Fruit fly (Drosophila melanogaster) whole organism, prepupa: ENCODE data around the gene Nhe3.

Experiments used
- CG10631 ChIP-seq: fragments of 200-800 bp; sonication (Bioruptor generic); optimal IDR thresholded peaks from 2 replicates; lab custom pipeline; 2016; ENCODE audit warnings: missing biosample characterization, missing genetic modification characterization
- CG11294 ChIP-seq: fragments of 200-800 bp; sonication (Bioruptor generic); IDR thresholded peaks from 2 replicates; pipeline ENCODE4 v1.3.6; 2022; ENCODE audit warnings: missing biosample characterization, missing genetic modification characterization
- CG11902 ChIP-seq: fragments of 200-800 bp; sonication (Bioruptor generic); optimal IDR thresholded peaks from 3 replicates; lab custom pipeline; 2016; ENCODE audit warnings: missing biosample characterization, missing genetic modification characterization
- CG15336 ChIP-seq: fragments of 200-800 bp; sonication (Bioruptor generic); IDR thresholded peaks from 2 replicates; pipeline ENCODE4 v1.3.6; 2022; ENCODE audit warnings: missing biosample characterization, missing genetic modification characterization
- CG1621 ChIP-seq: fragments of 200-800 bp; sonication (Bioruptor generic); optimal IDR thresholded peaks from 3 replicates; lab custom pipeline; 2018; ENCODE audit warnings: missing biosample characterization, mild to moderate bottlenecking, missing genetic modification characterization
- CG16779 ChIP-seq: fragments of 200-800 bp; sonication (Bioruptor generic); optimal IDR thresholded peaks from 3 replicates; lab custom pipeline; 2017; ENCODE audit warnings: missing biosample characterization, mild to moderate bottlenecking, missing genetic modification characterization
- CG3032 ChIP-seq: fragments of 200-800 bp; optimal IDR thresholded peaks from 2 replicates; lab custom pipeline; 2019; ENCODE audit warnings: missing biosample characterization, mild to moderate bottlenecking, missing genetic modification characterization, moderate library complexity
- CG32006 ChIP-seq: fragments of 200-800 bp; sonication (Bioruptor generic); optimal IDR thresholded peaks from 3 replicates; lab custom pipeline; 2017; ENCODE audit warnings: missing biosample characterization, mild to moderate bottlenecking, missing genetic modification characterization
- CG34406 ChIP-seq: fragments of 200-800 bp; sonication (Bioruptor generic); optimal IDR thresholded peaks from 3 replicates; lab custom pipeline; 2016; ENCODE audit warnings: missing biosample characterization, missing genetic modification characterization
- CG3919 ChIP-seq: fragments of 200-800 bp; sonication (Bioruptor generic); optimal IDR thresholded peaks from 3 replicates; lab custom pipeline; 2016; ENCODE audit warnings: missing biosample characterization, missing genetic modification characterization
- CG4318 ChIP-seq: fragments of 200-800 bp; sonication (Bioruptor generic); optimal IDR thresholded peaks from 3 replicates; lab custom pipeline; 2017; ENCODE audit warnings: missing biosample characterization, mild to moderate bottlenecking, missing genetic modification characterization
- CG6163 ChIP-seq: fragments of 200-800 bp; sonication (Bioruptor generic); IDR thresholded peaks from 3 replicates; pipeline ENCODE4 v1.3.6; 2022; ENCODE audit warnings: missing biosample characterization, missing genetic modification characterization
- CG6854 ChIP-seq: fragments of 200-800 bp; sonication (Bioruptor generic); optimal IDR thresholded peaks from 2 replicates; lab custom pipeline; 2017; ENCODE audit warnings: missing biosample characterization, mild to moderate bottlenecking, missing genetic modification characterization
- CG8119 ChIP-seq: fragments of 200-800 bp; sonication (Bioruptor generic); IDR thresholded peaks from 3 replicates; pipeline ENCODE4 v1.3.6; 2022; ENCODE audit warnings: missing biosample characterization, missing genetic modification characterization
- CG8632 ChIP-seq: fragments of 200-800 bp; sonication (Bioruptor generic); optimal IDR thresholded peaks from 3 replicates; lab custom pipeline; 2016; ENCODE audit warnings: missing biosample characterization, missing genetic modification characterization
- CG9139 ChIP-seq: fragments of 200-800 bp; sonication (Bioruptor generic); optimal IDR thresholded peaks from 3 replicates; lab custom pipeline; 2017; ENCODE audit warnings: missing biosample characterization, mild to moderate bottlenecking, missing genetic modification characterization
- Eip78C ChIP-seq: fragments of 200-800 bp; sonication (Bioruptor generic); peaks from one replicate; lab custom pipeline; 2016; ENCODE audit warnings: missing biosample characterization, missing genetic modification characterization
- Ets21C ChIP-seq: fragments of 200-800 bp; sonication (Bioruptor generic); optimal IDR thresholded peaks from 3 replicates; lab custom pipeline; 2016; ENCODE audit warnings: missing biosample characterization, missing genetic modification characterization
- Ets96B ChIP-seq: fragments of 200-800 bp; optimal IDR thresholded peaks from 2 replicates; lab custom pipeline; 2019; ENCODE audit warnings: missing biosample characterization, mild to moderate bottlenecking, missing genetic modification characterization, moderate library complexity
- Gug ChIP-seq: fragments of 200-800 bp; sonication (Bioruptor generic); IDR thresholded peaks from 2 replicates; pipeline ENCODE4 v1.3.6; 2022; ENCODE audit warnings: missing biosample characterization, missing genetic modification characterization
- Hr38 ChIP-seq: sonication (Bioruptor generic); optimal IDR thresholded peaks from 2 replicates; lab custom pipeline; 2016; ENCODE audit warnings: missing biosample characterization, missing genetic modification characterization
- Hr39 ChIP-seq: fragments of 200-800 bp; sonication (Bioruptor generic); optimal IDR thresholded peaks from 2 replicates; lab custom pipeline; 2016; ENCODE audit warnings: missing biosample characterization, missing genetic modification characterization
- Lpt ChIP-seq: fragments of 200-800 bp; sonication (Bioruptor generic); optimal IDR thresholded peaks from 3 replicates; lab custom pipeline; 2016; ENCODE audit warnings: missing biosample characterization, missing genetic modification characterization
- Met ChIP-seq: fragments of 200-800 bp; sonication (Bioruptor generic); optimal IDR thresholded peaks from 3 replicates; lab custom pipeline; 2016; ENCODE audit warnings: missing biosample characterization, missing genetic modification characterization
- OdsH ChIP-seq: fragments of 200-800 bp; sonication (Bioruptor generic); optimal IDR thresholded peaks from 3 replicates; lab custom pipeline; 2016; ENCODE audit warnings: missing biosample characterization, missing genetic modification characterization
- Smox ChIP-seq: fragments of 200-800 bp; sonication (Bioruptor generic); optimal IDR thresholded peaks from 3 replicates; lab custom pipeline; 2016; ENCODE audit warnings: missing biosample characterization, missing genetic modification characterization
- Sox102F ChIP-seq: fragments of 200-800 bp; sonication (Bioruptor generic); optimal IDR thresholded peaks from 2 replicates; lab custom pipeline; 2016; ENCODE audit warnings: missing biosample characterization, mild to moderate bottlenecking, missing genetic modification characterization
- Sox14 ChIP-seq: fragments of 200-800 bp; sonication (Bioruptor generic); optimal IDR thresholded peaks from 3 replicates; lab custom pipeline; 2016; ENCODE audit warnings: missing biosample characterization, missing genetic modification characterization
- Sox15 ChIP-seq: fragments of 200-800 bp; sonication (Bioruptor generic); optimal IDR thresholded peaks from 3 replicates; lab custom pipeline; 2016; ENCODE audit warnings: missing biosample characterization, missing genetic modification characterization
- achi ChIP-seq: fragments of 200-800 bp; sonication (Bioruptor generic); optimal IDR thresholded peaks from 3 replicates; lab custom pipeline; 2016; ENCODE audit warnings: missing biosample characterization, missing genetic modification characterization
- acj6 ChIP-seq: fragments of 200-800 bp; sonication (Bioruptor generic); optimal IDR thresholded peaks from 3 replicates; lab custom pipeline; 2016; ENCODE audit warnings: missing biosample characterization, missing genetic modification characterization
- cyc ChIP-seq: fragments of 200-800 bp; sonication (Bioruptor generic); optimal IDR thresholded peaks from 3 replicates; lab custom pipeline; 2016; ENCODE audit warnings: missing biosample characterization, missing genetic modification characterization
- dsx ChIP-seq: fragments of 200-800 bp; optimal IDR thresholded peaks from 3 replicates; lab custom pipeline; 2019; ENCODE audit warnings: missing biosample characterization, mild to moderate bottlenecking, missing genetic modification characterization, moderate library complexity; ENCODE audit not compliant: poor library complexity, severe bottlenecking
- fd59A ChIP-seq: fragments of 200-800 bp; sonication (Bioruptor generic); optimal IDR thresholded peaks from 2 replicates; lab custom pipeline; 2017; ENCODE audit warnings: missing biosample characterization, mild to moderate bottlenecking, missing genetic modification characterization, missing genetic modification reagents
- fd85E ChIP-seq: fragments of 200-800 bp; sonication (Bioruptor generic); optimal IDR thresholded peaks from 3 replicates; lab custom pipeline; 2016; ENCODE audit warnings: missing biosample characterization, missing genetic modification characterization
- fkh ChIP-seq: fragments of 200-800 bp; sonication (Bioruptor generic); optimal IDR thresholded peaks from 3 replicates; lab custom pipeline; 2017; ENCODE audit warnings: missing biosample characterization, mild to moderate bottlenecking, missing genetic modification characterization, moderate library complexity
- lz ChIP-seq: fragments of 200-800 bp; sonication (Bioruptor generic); optimal IDR thresholded peaks from 3 replicates; lab custom pipeline; 2016; ENCODE audit warnings: missing biosample characterization, missing genetic modification characterization
- net ChIP-seq: fragments of 200-800 bp; sonication (Bioruptor generic); optimal IDR thresholded peaks from 3 replicates; lab custom pipeline; 2016; ENCODE audit warnings: missing biosample characterization, missing genetic modification characterization
- pdm3 ChIP-seq: fragments of 200-800 bp; sonication (Bioruptor generic); optimal IDR thresholded peaks from 3 replicates; lab custom pipeline; 2016; ENCODE audit warnings: missing biosample characterization, missing genetic modification characterization
- spab ChIP-seq: fragments of 200-800 bp; sonication (Bioruptor generic); optimal IDR thresholded peaks from 2 replicates; lab custom pipeline; 2017; ENCODE audit warnings: missing biosample characterization, mild to moderate bottlenecking, missing genetic modification characterization, missing genetic modification reagents
- svp ChIP-seq: fragments of 200-800 bp; sonication (Bioruptor generic); peaks from one replicate; lab custom pipeline; 2016; ENCODE audit warnings: missing biosample characterization, missing genetic modification characterization
- topi ChIP-seq: fragments of 200-800 bp; sonication (Bioruptor generic); optimal IDR thresholded peaks from 3 replicates; lab custom pipeline; 2016; ENCODE audit warnings: missing biosample characterization, missing genetic modification characterization
- vri ChIP-seq: fragments of 200-800 bp; sonication (Bioruptor generic); optimal IDR thresholded peaks from 3 replicates; lab custom pipeline; 2016; ENCODE audit warnings: missing biosample characterization, mild to moderate bottlenecking, missing genetic modification characterization

Gene Nhe3

DNA sequence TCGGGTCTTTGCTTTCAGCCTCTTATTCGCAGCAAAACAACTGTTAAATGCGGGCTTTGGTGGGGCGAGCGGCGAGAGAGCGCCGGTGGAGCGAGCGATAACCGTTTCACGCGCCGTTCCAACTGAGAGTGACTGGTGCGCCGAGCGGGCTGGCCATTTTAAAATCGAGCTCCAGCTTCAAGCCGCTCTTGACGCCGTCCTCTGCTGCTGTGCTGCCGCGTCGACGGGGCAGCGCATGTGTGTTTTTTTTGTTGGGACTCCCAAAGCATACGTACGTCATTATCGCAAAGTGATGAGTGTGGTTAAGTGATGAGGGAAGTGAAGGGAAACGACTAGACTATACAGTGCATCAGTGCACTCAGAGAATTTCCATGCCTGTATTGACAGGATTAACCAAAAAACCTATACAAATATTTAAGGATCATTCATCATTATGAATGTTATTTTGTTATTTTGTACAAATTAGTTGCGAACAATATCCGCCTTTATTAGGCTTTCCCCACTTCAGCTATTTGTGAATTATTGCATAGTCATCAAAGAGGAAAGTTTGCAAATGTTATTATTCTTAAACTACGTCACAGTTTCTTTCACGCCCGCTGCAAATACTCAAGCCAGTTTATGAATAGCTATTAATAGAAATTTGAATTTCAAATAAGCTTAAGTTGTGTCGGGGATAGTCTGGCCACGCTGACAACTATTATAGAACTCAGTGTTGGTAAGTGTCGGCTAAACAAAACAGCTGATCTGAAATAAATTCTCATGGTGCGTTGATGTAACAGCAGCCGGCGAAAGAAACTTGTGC, 10.8 kb downstream of the Nhe3 start, which contains the start of gene Spn27A (continued):
- peak; percentile 79 for TF ChIP-seq CG15336
- peak; percentile 52; the same call in 1 of the 2 replicates for TF ChIP-seq CG11294 (GFP tag; lab: Robert Waterston, UW)
- TF ChIP-seq fkh (GFP tag; lab: Kevin White, UChicago): peak; percentile 33
- peak; percentile 76 for TF ChIP-seq Ets96B (tag; lab: Kevin White, UChicago)

DNA sequence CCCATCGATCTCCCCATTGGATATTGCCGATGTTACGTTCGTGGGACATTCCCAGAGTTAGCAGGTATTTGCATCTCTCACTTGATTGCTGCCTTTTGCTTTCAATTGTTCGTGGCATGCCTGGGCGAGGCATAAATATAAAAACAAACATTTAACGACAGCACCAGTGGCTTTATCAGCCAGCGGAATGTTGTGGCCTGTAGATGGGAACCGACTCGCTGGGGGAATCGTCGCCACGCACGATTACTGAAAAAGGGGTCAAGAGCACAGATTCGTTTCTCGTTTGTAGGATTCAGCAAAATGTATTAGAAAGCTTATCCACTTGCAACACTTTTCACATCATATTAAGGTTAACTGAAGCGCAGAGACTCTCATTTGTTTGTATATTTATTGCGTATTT, 12.8 kb downstream of the Nhe3 start:
- TF ChIP-seq fd59A (no peak), fd85E (GFP tag; lab: Kevin White, UChicago) (no peak), Gug (GFP tag; lab: Robert Waterston, UW) (no peak), lz (GFP tag; lab: Kevin White, UChicago) (no peak), net (GFP tag; lab: Kevin White, UChicago) (no peak), CG11294 (GFP tag; lab: Robert Waterston, UW) (no peak), Sox14 (GFP tag; lab: Kevin White, UChicago) (no peak), fkh (GFP tag; lab: Kevin White, UChicago) (peak; percentile 11), Lpt (no peak), Met (no peak), Sox15 (GFP tag; lab: Kevin White, UChicago) (no peak), CG34406 (GFP tag; lab: Kevin White, UChicago) (no peak), CG3032 (tag; lab: Kevin White, UChicago) (no peak), Hr39 (GFP tag; lab: Kevin White, UChicago) (no peak), svp (GFP tag; lab: Kevin White, UChicago) (peak; percentile 55), achi (no peak)
- TF ChIP-seq, all 60 proteins: peak for 2

DNA sequence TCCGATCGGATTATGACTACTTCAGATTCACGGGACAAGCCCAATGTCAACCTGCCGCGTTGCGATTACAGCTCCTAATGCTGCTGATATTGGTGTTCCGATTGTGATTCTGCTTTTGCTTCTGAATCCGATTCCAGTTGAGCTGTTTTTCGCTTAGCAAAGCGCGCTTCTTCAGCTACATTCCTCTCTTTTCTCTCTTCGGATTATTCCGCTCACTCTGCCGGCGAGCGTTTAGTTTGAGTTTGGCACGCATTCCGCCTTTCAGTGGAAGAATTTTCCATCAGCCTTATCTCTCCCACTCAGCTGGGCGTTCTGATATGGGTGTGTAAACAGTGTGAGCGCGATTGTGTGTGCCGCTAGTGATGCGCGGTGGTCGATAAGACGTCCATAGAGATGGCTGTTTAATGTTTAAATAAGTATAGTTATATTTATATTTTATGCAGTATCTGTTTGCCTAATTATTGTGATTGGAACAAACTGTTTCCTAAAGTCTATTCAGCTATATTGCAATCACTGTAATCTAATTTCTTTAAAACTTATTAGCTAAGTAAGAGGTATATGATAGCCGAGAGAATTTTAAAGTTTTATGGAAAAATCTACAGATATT, 16.3 kb downstream of the Nhe3 start, which contains the start of gene Galt:
TSS of gene Galt (minus strand) at position 315 of the 607 bp plus-strand sequence.
- no peak for TF ChIP-seq dsx
- TF ChIP-seq CG8119 (GFP tag; lab: Robert Waterston, UW): peak; percentile 23; the same call in 2 of the 3 replicates
- TF ChIP-seq Smox (GFP tag; lab: Kevin White, UChicago): no peak
- peak; percentile 98 for TF ChIP-seq fkh (GFP tag; lab: Kevin White, UChicago)
- TF ChIP-seq CG32006: no peak
- peak; percentile 49 for TF ChIP-seq net (GFP tag; lab: Kevin White, UChicago)
- TF ChIP-seq vri (GFP tag; lab: Kevin White, UChicago): peak; percentile 33
- peak; percentile 34 for TF ChIP-seq CG34406 (GFP tag; lab: Kevin White, UChicago)
- TF ChIP-seq CG6854 (GFP tag; lab: Kevin White, UChicago): peak; percentile 86
- TF ChIP-seq CG10631: peak; percentile 66
- TF ChIP-seq CG3032 (tag; lab: Kevin White, UChicago): peak; percentile 49
- TF ChIP-seq CG16779: peak; percentile 37
- TF ChIP-seq Eip78C (GFP tag; lab: Kevin White, UChicago): peak; percentile 80
- no peak for TF ChIP-seq fd59A
- no peak for TF ChIP-seq Gug (GFP tag; lab: Robert Waterston, UW)
- no peak for TF ChIP-seq spab (GFP tag; lab: Kevin White, UChicago)
- peak; percentile 17 for TF ChIP-seq Hr39 (GFP tag; lab: Kevin White, UChicago)
- TF ChIP-seq Hr38 (GFP tag; lab: Kevin White, UChicago): no peak
- TF ChIP-seq CG1621: no peak
- no peak for TF ChIP-seq CG3919 (GFP tag; lab: Kevin White, UChicago)
- peak; percentile 34 for TF ChIP-seq acj6 (GFP tag; lab: Kevin White, UChicago)
- TF ChIP-seq CG8632: peak; percentile 35
- peak; percentile 9 for TF ChIP-seq cyc (GFP tag; lab: Kevin White, UChicago)
- TF ChIP-seq Sox15 (GFP tag; lab: Kevin White, UChicago): no peak
- no peak for TF ChIP-seq Sox102F (GFP tag; lab: Kevin White, UChicago)
- peak; percentile 61; the same call in 2 of the 3 replicates for TF ChIP-seq CG6163 (GFP tag; lab: Robert Waterston, UW)
- TF ChIP-seq OdsH: no peak
- no peak for TF ChIP-seq Ets21C
- peak; percentile 52 for TF ChIP-seq Met
- no peak for TF ChIP-seq pdm3 (GFP tag; lab: Kevin White, UChicago)
- TF ChIP-seq CG15336: no peak
- TF ChIP-seq CG11902: no peak
- peak; percentile 79 for TF ChIP-seq svp (GFP tag; lab: Kevin White, UChicago)
- TF ChIP-seq CG11294 (GFP tag; lab: Robert Waterston, UW): no peak
- peak; percentile 43 for TF ChIP-seq achi
- TF ChIP-seq Ets96B (tag; lab: Kevin White, UChicago): peak; percentile 42
- TF ChIP-seq CG9139 (GFP tag; lab: Kevin White, UChicago): no peak
- no peak for TF ChIP-seq CG4318 (GFP tag; lab: Kevin White, UChicago)
- TF ChIP-seq topi (GFP tag; lab: Kevin White, UChicago): peak; percentile 42
